Worm (Caenorhabditis elegans): ENCODE results near the gene lin-37.

The lin-37 gene

DNA sequence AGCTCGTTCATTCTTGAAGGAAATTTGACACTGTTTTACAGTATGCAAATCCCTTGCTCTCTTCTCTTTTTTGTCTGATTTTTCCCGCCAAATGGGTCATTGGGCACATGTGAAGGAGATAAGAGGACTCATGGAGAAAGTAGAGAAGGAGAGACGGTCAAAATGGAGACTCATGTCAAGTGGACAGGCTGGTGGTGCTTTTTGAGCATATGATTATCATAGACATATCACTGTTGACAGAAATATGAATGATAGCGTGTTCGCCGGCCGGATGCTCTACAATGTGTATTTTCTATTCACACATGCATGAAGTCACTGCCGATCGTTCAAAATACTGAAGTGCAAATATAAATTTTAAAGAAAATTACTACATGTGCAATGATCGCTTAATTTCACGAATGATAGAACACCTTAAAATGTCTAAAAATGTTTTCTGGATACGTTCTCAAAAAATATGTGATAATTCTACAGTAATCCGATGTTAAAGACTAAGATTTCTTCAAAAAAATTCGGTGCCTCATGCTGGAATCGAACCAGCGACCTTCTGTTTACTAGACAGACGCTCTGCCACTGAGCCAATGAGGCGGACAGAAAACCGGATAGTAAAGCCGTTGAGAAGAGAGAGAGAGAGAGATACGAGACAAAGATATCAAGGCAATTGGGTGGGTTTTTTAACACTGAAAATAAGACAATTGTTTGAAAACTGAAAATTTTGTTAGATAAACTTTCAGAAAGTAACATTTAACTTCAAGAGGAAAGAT is 42.1 kb downstream of the lin-37 start (continued):
- TF ChIP-seq snpc-1.2 (GFP tag; IDR thresholded peaks at IDR 0.05) (no peak), fkh-10 (GFP tag; optimal IDR thresholded peaks at IDR 0.05) (no peak), unc-62 (GFP tag; optimal IDR thresholded peaks at IDR 0.05 in 1 of 2) (peak in 1 of 2 experiments; percentile 95), unc-62 (tag; optimal IDR thresholded peaks at IDR 0.05) (no peak), arid-1 (GFP tag; conservative IDR thresholded peaks at IDR 0.05) (peak; percentile 79), daf-8 (GFP tag; IDR thresholded peaks at IDR 0.05) (no peak), ZK546.5 (tag; optimal IDR thresholded peaks at IDR 0.05) (no peak), T20F7.1 (GFP tag; optimal IDR thresholded peaks at IDR 0.05) (no peak), ztf-11 (tag; optimal IDR thresholded peaks at IDR 0.05) (no peak), nhr-102 (tag; optimal IDR thresholded peaks at IDR 0.05) (no peak), php-3 (GFP tag; IDR thresholded peaks at IDR 0.05) (no peak), mdl-1 (tag; optimal IDR thresholded peaks at IDR 0.05) (no peak), ceh-82 (tag; optimal IDR thresholded peaks at IDR 0.05) (no peak), D1046.2 (GFP tag; IDR thresholded peaks at IDR 0.05) (no peak), daf-16 (GFP tag; optimal IDR thresholded peaks at IDR 0.05) (peak in 1 of 2 experiments; percentile 67), daf-16 (tag; optimal IDR thresholded peaks at IDR 0.05) (peak; percentile 50), pqm-1 (tag; optimal IDR thresholded peaks at IDR 0.05) (no peak), duxl-1 (tag; optimal IDR thresholded peaks at IDR 0.05; ENCODE audit: poor library complexity) (peak; percentile 52), ctbp-1 (GFP tag; IDR thresholded peaks at IDR 0.05) (peak; percentile 60; the same call in 1 of the 2 replicates), sdz-12 (GFP tag; optimal IDR thresholded peaks at IDR 0.05) (no peak), ceh-20 (GFP tag; IDR thresholded peaks at IDR 0.05) (no peak), aly-2 (tag; optimal IDR thresholded peaks at IDR 0.05) (no peak), attf-4 (tag; optimal IDR thresholded peaks at IDR 0.05) (no peak), Y5F2A.4 (GFP tag; optimal IDR thresholded peaks at IDR 0.05) (peak; percentile 29), F49E8.2 (tag; optimal IDR thresholded peaks at IDR 0.05; ENCODE audit: borderline replicate concordance) (no peak), saeg-2 (GFP tag; IDR thresholded peaks at IDR 0.05) (no peak), mdt-29 (GFP tag; IDR thresholded peaks at IDR 0.05) (no peak), dmd-8 (GFP tag; IDR thresholded peaks at IDR 0.05) (no peak), lir-3 (tag; optimal IDR thresholded peaks at IDR 0.05) (no peak), ztf-7 (tag; optimal IDR thresholded peaks at IDR 0.05) (no peak), ces-1 (GFP tag; optimal IDR thresholded peaks at IDR 0.05) (no peak), nhr-10 (tag; optimal IDR thresholded peaks at IDR 0.05) (no peak), rbr-2 (tag; optimal IDR thresholded peaks at IDR 0.05) (peak; percentile 30), nhr-237 (tag; optimal IDR thresholded peaks at IDR 0.05) (no peak), nhr-11 (tag; optimal IDR thresholded peaks at IDR 0.05) (no peak), gei-8 (GFP tag; optimal IDR thresholded peaks at IDR 0.05) (peak; percentile 1), cey-2 (tag; optimal IDR thresholded peaks at IDR 0.05; ENCODE audit: borderline replicate concordance, insufficient read depth) (no peak), unc-39 (tag; optimal IDR thresholded peaks at IDR 0.05) (no peak), Y48G9A.11 (GFP tag; IDR thresholded peaks at IDR 0.05) (no peak), lin-13 (GFP tag; optimal IDR thresholded peaks at IDR 0.05) (no peak), nhr-111 (GFP tag; optimal IDR thresholded peaks at IDR 0.05) (peak; percentile 34)

- TF ChIP-seq Y48G9A.11 (GFP tag; IDR thresholded peaks at IDR 0.05) (no peak), zfp-2 (tag; optimal IDR thresholded peaks at IDR 0.05) (no peak), lir-3 (tag; optimal IDR thresholded peaks at IDR 0.05) (no peak), D1046.2 (GFP tag; IDR thresholded peaks at IDR 0.05) (no peak), ceh-28 (tag; optimal IDR thresholded peaks at IDR 0.05) (no peak), ceh-62 (tag; optimal IDR thresholded peaks at IDR 0.05) (no peak), pha-4 (GFP tag; IDR thresholded peaks at IDR 0.05) (no peak), pha-4 (tag; optimal IDR thresholded peaks at IDR 0.05) (no peak), lim-7 (GFP tag; IDR thresholded peaks at IDR 0.05) (no peak), daf-12 (tag; optimal IDR thresholded peaks at IDR 0.05) (no peak), aly-2 (tag; optimal IDR thresholded peaks at IDR 0.05) (no peak), T20F7.1 (GFP tag; optimal IDR thresholded peaks at IDR 0.05) (no peak), egl-27 (tag; optimal IDR thresholded peaks at IDR 0.05) (no peak)
Measured at ce11 chrIII:7029105-7029504, 43.2 kb downstream of the lin-37 start, which contains the start of gene cyk-1. Gene cyk-1 (minus strand): TSS chrIII:7029205.

Data from whole organism, L4 larva.